Fruit fly (Drosophila melanogaster): ENCODE measurements around the gene Gss2.

Gene Gss2

dm6 chrX:17881138-17882121 lies 18.1 kb upstream of the Gss2 start (continued):
- TF ChIP-seq NC2β (GFP tag; optimal IDR thresholded peaks at IDR 0.05), result no peak
- no peak for TF ChIP-seq HLH4C (GFP tag; IDR thresholded peaks at IDR 0.05; ENCODE audit: partially characterized antibody)
- peak; percentile 48 for TF ChIP-seq D19B (GFP tag; optimal IDR thresholded peaks at IDR 0.05)
- peak; percentile 66 for TF ChIP-seq gem (tag; optimal IDR thresholded peaks at IDR 0.05)
- TF ChIP-seq Gsc (GFP tag; IDR thresholded peaks at IDR 0.05), result no peak
- TF ChIP-seq CG30431 (GFP tag; optimal IDR thresholded peaks at IDR 0.05), result no peak
- TF ChIP-seq CG4328 (GFP tag; optimal IDR thresholded peaks at IDR 0.05), result no peak
- peak; percentile 51 for TF ChIP-seq emc (GFP tag; optimal IDR thresholded peaks at IDR 0.05)
- peak; percentile 32 for TF ChIP-seq Abd-B (GFP tag; optimal IDR thresholded peaks at IDR 0.05)
- no peak for TF ChIP-seq Hr39 (optimal IDR thresholded peaks at IDR 0.05)
- no peak for TF ChIP-seq CG7963 (GFP tag; IDR thresholded peaks at IDR 0.05; ENCODE audit: partially characterized antibody)
- TF ChIP-seq chn (GFP tag; optimal IDR thresholded peaks at IDR 0.05), result no peak
- no peak for TF ChIP-seq Dip2 (GFP tag; IDR thresholded peaks at IDR 0.05)
- TF ChIP-seq CG15696 (tag; optimal IDR thresholded peaks at IDR 0.05), result no peak
- no peak for TF ChIP-seq CG7987 (GFP tag; optimal IDR thresholded peaks at IDR 0.05)
- TF ChIP-seq CG3281 (GFP tag; optimal IDR thresholded peaks at IDR 0.05), result peak; percentile 71
- TF ChIP-seq CG17802 (tag; optimal IDR thresholded peaks at IDR 0.05), result no peak
- TF ChIP-seq Nf-YA (GFP tag; IDR thresholded peaks at IDR 0.05), result no peak; the same call in 1 of the 2 replicates
- TF ChIP-seq eyg (GFP tag; optimal IDR thresholded peaks at IDR 0.05), result no peak
- no peak for TF ChIP-seq CG12104 (GFP tag; optimal IDR thresholded peaks at IDR 0.05)
- no peak for TF ChIP-seq gfzf (GFP tag; optimal IDR thresholded peaks at IDR 0.05)
- no peak for TF ChIP-seq bigmax (GFP tag; optimal IDR thresholded peaks at IDR 0.05)
- no peak for TF ChIP-seq nerfin-1 (tag; optimal IDR thresholded peaks at IDR 0.05)
- TF ChIP-seq inv (GFP tag; IDR thresholded peaks at IDR 0.05; ENCODE audit: partially characterized antibody), result no peak
- TF ChIP-seq Dfd (GFP tag; optimal IDR thresholded peaks at IDR 0.05), result no peak
- peak; percentile 40; the same call in 1 of the 2 replicates for TF ChIP-seq ap (GFP tag; IDR thresholded peaks at IDR 0.05)
- 0 out of 2 replicates have a peak, but pooled peaks have one; percentile 23 for TF ChIP-seq wor (GFP tag; IDR thresholded peaks at IDR 0.05)
- TF ChIP-seq unc-4 (GFP tag; IDR thresholded peaks at IDR 0.05; ENCODE audit: partially characterized antibody), result no peak
- no peak for TF ChIP-seq CG2129 (GFP tag; IDR thresholded peaks at IDR 0.05; ENCODE audit: partially characterized antibody)
- no peak for TF ChIP-seq CG8478 (optimal IDR thresholded peaks at IDR 0.05)
- TF ChIP-seq CG11696 (GFP tag; IDR thresholded peaks at IDR 0.05), result no peak
- TF ChIP-seq CG11560 (tag; IDR thresholded peaks at IDR 0.05), result no peak
- TF ChIP-seq Nf-YB (GFP tag; optimal IDR thresholded peaks at IDR 0.05), result no peak
- peak; percentile 76 for TF ChIP-seq CG2120 (GFP tag; optimal IDR thresholded peaks at IDR 0.05)
- no peak for TF ChIP-seq cad (GFP tag; optimal IDR thresholded peaks at IDR 0.05)
- no peak for TF ChIP-seq CG4854 (GFP tag; optimal IDR thresholded peaks at IDR 0.05)
- TF ChIP-seq Xrp1 (GFP tag; IDR thresholded peaks at IDR 0.05), result no peak
- TF ChIP-seq Taf1 (GFP tag; IDR thresholded peaks at IDR 0.05), result peak; percentile 57; the same call in 1 of the 2 replicates
- peak; percentile 65; the same call in 1 of the 2 replicates for TF ChIP-seq ranshi (GFP tag; IDR thresholded peaks at IDR 0.05)
- no peak for TF ChIP-seq CTCF (GFP tag; optimal IDR thresholded peaks at IDR 0.05)
- peak; percentile 25; the same call in 1 of the 2 replicates for TF ChIP-seq Dref (GFP tag; IDR thresholded peaks at IDR 0.05)
- no peak for TF ChIP-seq yki (optimal IDR thresholded peaks at IDR 0.05)
- TF ChIP-seq cg (GFP tag; optimal IDR thresholded peaks at IDR 0.05), result peak; percentile 44
- no peak for TF ChIP-seq CG14860 (GFP tag; IDR thresholded peaks at IDR 0.05; ENCODE audit: partially characterized antibody)
- TF ChIP-seq Rfx (GFP tag; IDR thresholded peaks at IDR 0.05), result peak; percentile 84
- TF ChIP-seq CoRest (tag; optimal IDR thresholded peaks at IDR 0.05), result peak; percentile 48
- no peak for TF ChIP-seq Sry-δ (GFP tag; optimal IDR thresholded peaks at IDR 0.05)
- TF ChIP-seq zen (tag; optimal IDR thresholded peaks at IDR 0.05), result no peak
- TF ChIP-seq Trl (optimal IDR thresholded peaks at IDR 0.05), result peak; percentile 19 to 32
- no peak for TF ChIP-seq Trl (GFP tag; optimal IDR thresholded peaks at IDR 0.05)
- peak; percentile 21 for TF ChIP-seq CG12219 (GFP tag; optimal IDR thresholded peaks at IDR 0.05)
